Fruit fly (Drosophila melanogaster) whole organism, embryonic: ENCODE results near the gene elB.

Experiments used
- B-H1 ChIP-seq: fragments of 200-800 bp; sonication (Bioruptor generic); IDR thresholded peaks from 3 replicates; pipeline ENCODE4 v1.3.6; 2022; ENCODE audit warnings: missing biosample characterization, missing genetic modification characterization
- Bdp1 ChIP-seq: fragments of 200-800 bp; sonication (Bioruptor generic); optimal IDR thresholded peaks from 3 replicates; lab custom pipeline; 2016; ENCODE audit warnings: missing biosample characterization, missing genetic modification characterization
- Blimp-1 ChIP-seq: fragments of 200-800 bp; sonication (Bioruptor generic); optimal IDR thresholded peaks from 3 replicates; lab custom pipeline; 2018; ENCODE audit warnings: missing biosample characterization, missing genetic modification characterization, mild to moderate bottlenecking, moderate library complexity, missing genetic modification reagents
- CG11085 ChIP-seq: fragments of 200-800 bp; sonication (Bioruptor generic); IDR thresholded peaks from 2 replicates; pipeline ENCODE4 v1.3.6; 2022; ENCODE audit warnings: missing biosample characterization, missing genetic modification characterization
- CG11456 ChIP-seq: fragments of 200-800 bp; sonication (Bioruptor generic); IDR thresholded peaks from 3 replicates; pipeline ENCODE4 v1.3.6; 2022; ENCODE audit warnings: missing biosample characterization, missing genetic modification characterization
- CG12104 ChIP-seq: fragments of 200-800 bp; sonication (Bioruptor generic); optimal IDR thresholded peaks from 3 replicates; lab custom pipeline; 2016; ENCODE audit warnings: missing biosample characterization, missing genetic modification characterization
- CG1233 ChIP-seq: fragments of 200-800 bp; sonication (Bioruptor generic); optimal IDR thresholded peaks from 4 replicates; lab custom pipeline; 2018; ENCODE audit warnings: missing biosample characterization, mild to moderate bottlenecking, missing genetic modification characterization
- CG12942 ChIP-seq: fragments of 200-800 bp; sonication (Bioruptor generic); optimal IDR thresholded peaks from 3 replicates; lab custom pipeline; 2016; ENCODE audit warnings: missing biosample characterization, missing genetic modification characterization
- CG14014 ChIP-seq: fragments of 200-800 bp; sonication (Bioruptor generic); IDR thresholded peaks from 2 replicates; pipeline ENCODE4 v1.3.6; 2022; ENCODE audit warnings: missing biosample characterization, missing genetic modification characterization
- CG1529 ChIP-seq: fragments of 200-800 bp; sonication (Bioruptor generic); optimal IDR thresholded peaks from 3 replicates; lab custom pipeline; 2018; ENCODE audit warnings: missing biosample characterization, missing genetic modification characterization
- CG17359 ChIP-seq: fragments of 200-800 bp; sonication (Bioruptor generic); optimal IDR thresholded peaks from 3 replicates; lab custom pipeline; 2018; ENCODE audit warnings: missing biosample characterization, mild to moderate bottlenecking, missing genetic modification characterization, moderate library complexity
- CG18011 ChIP-seq: fragments of 200-800 bp; sonication (Bioruptor generic); optimal IDR thresholded peaks from 2 replicates; lab custom pipeline; 2017; ENCODE audit warnings: missing biosample characterization, missing genetic modification characterization, mild to moderate bottlenecking, moderate library complexity, missing genotype
- CG18599 ChIP-seq: fragments of 200-800 bp; sonication (Bioruptor generic); optimal IDR thresholded peaks from 3 replicates; lab custom pipeline; 2017; ENCODE audit warnings: missing biosample characterization, missing genetic modification characterization, mild to moderate bottlenecking, moderate library complexity, missing genetic modification reagents
- CG31388 ChIP-seq: fragments of 200-800 bp; sonication (Bioruptor generic); optimal IDR thresholded peaks from 2 replicates; lab custom pipeline; 2016; ENCODE audit warnings: missing biosample characterization, missing genetic modification characterization
- CG34224 ChIP-seq: fragments of 200-800 bp; sonication (Bioruptor generic); IDR thresholded peaks from 3 replicates; pipeline ENCODE4 v1.3.6; 2022; ENCODE audit warnings: missing biosample characterization, missing genetic modification characterization; ENCODE audit not compliant: partially characterized antibody
- CG4424 ChIP-seq: fragments of 200-800 bp; sonication (Bioruptor generic); optimal IDR thresholded peaks from 3 replicates; lab custom pipeline; 2016; ENCODE audit warnings: missing biosample characterization, missing genetic modification characterization
- CG5953 ChIP-seq: fragments of 200-800 bp; sonication (Bioruptor generic); IDR thresholded peaks from 2 replicates; pipeline ENCODE4 v1.3.6; 2022; ENCODE audit warnings: missing biosample characterization, missing genetic modification characterization
- CG7928 ChIP-seq: fragments of 200-800 bp; sonication (Bioruptor generic); optimal IDR thresholded peaks from 2 replicates; lab custom pipeline; 2017; ENCODE audit warnings: missing biosample characterization, mild to moderate bottlenecking, missing genetic modification characterization
- CG8281 ChIP-seq: fragments of 200-800 bp; sonication (Bioruptor generic); optimal IDR thresholded peaks from 2 replicates; lab custom pipeline; 2018; ENCODE audit warnings: missing biosample characterization, mild to moderate bottlenecking, missing genetic modification characterization, moderate library complexity
- CG8924 ChIP-seq: fragments of 200-800 bp; optimal IDR thresholded peaks from 3 replicates; lab custom pipeline; 2019; ENCODE audit warnings: missing biosample characterization, mild to moderate bottlenecking, missing genetic modification characterization, moderate library complexity
- Dfd ChIP-seq, 2 experiments: fragments of >200 bp; optimal IDR thresholded peaks; 2 replicates each; lab custom pipeline; 2017; ENCODE audit warnings: missing biosample characterization in 2 of 2, missing genetic modification characterization in 2 of 2
- Dip2 ChIP-seq: fragments of 200-800 bp; sonication (Bioruptor generic); IDR thresholded peaks from 2 replicates; pipeline ENCODE4 v1.3.6; 2022; ENCODE audit warnings: missing biosample characterization, missing genetic modification characterization
- Fer3 ChIP-seq: fragments of 200-800 bp; sonication (Bioruptor generic); optimal IDR thresholded peaks from 2 replicates; lab custom pipeline; 2018; ENCODE audit warnings: missing biosample characterization, mild to moderate bottlenecking, missing genetic modification characterization, moderate library complexity
- GATAe ChIP-seq: fragments of 200-800 bp; sonication (Bioruptor generic); conservative IDR thresholded peaks from 2 replicates; pipeline ENCODE4 v1.3.6; 2022; ENCODE audit warnings: missing biosample characterization, missing genetic modification characterization
- Gsc ChIP-seq: fragments of 200-800 bp; sonication (Bioruptor generic); IDR thresholded peaks from 2 replicates; pipeline ENCODE4 v1.3.6; 2022; ENCODE audit warnings: missing biosample characterization, missing genetic modification characterization
- H15 ChIP-seq: fragments of 200-800 bp; sonication (Bioruptor generic); IDR thresholded peaks from 3 replicates; pipeline ENCODE4 v1.3.6; 2022; ENCODE audit warnings: missing biosample characterization, missing genetic modification characterization
- Hr78 ChIP-seq, 2 experiments: fragments of 200-800 bp in 1 of 2; fragments of >200 bp in 1 of 2; sonication (Bioruptor generic) in 1 of 2; optimal IDR thresholded peaks; 2 replicates each; lab custom pipeline; 2017 to 2019; ENCODE audit warnings: missing biosample characterization in 2 of 2, missing genetic modification characterization in 2 of 2, mild to moderate bottlenecking in 1 of 2, moderate library complexity in 1 of 2
- Jarid2 ChIP-seq: fragments of 200-800 bp; sonication (Bioruptor generic); optimal IDR thresholded peaks from 3 replicates; lab custom pipeline; 2017; ENCODE audit warnings: mild to moderate bottlenecking, missing biosample characterization, missing genetic modification reagents, missing genetic modification characterization
- Rfx ChIP-seq: fragments of 200-800 bp; sonication (Bioruptor generic); IDR thresholded peaks from 2 replicates; pipeline ENCODE4 v1.3.6; 2022; ENCODE audit warnings: missing biosample characterization, missing genetic modification characterization
- Sox102F ChIP-seq: fragments of 200-800 bp; sonication (Bioruptor generic); optimal IDR thresholded peaks from 2 replicates; lab custom pipeline; 2018; ENCODE audit warnings: missing biosample characterization, mild to moderate bottlenecking, missing genetic modification characterization, moderate library complexity
- Trl ChIP-seq, 3 experiments: fragments of >200 bp in 2 of 3; fragments of 200-800 bp in 1 of 3; sonication (Bioruptor generic) in 1 of 3; optimal IDR thresholded peaks; 2 replicates in 1 of 3; 3 replicates in 2 of 3; lab custom pipeline; 2016 to 2017; ENCODE audit warnings: missing biosample characterization in 1 of 3, missing genetic modification characterization in 1 of 3
- bowl ChIP-seq: fragments of 200-800 bp; sonication (Bioruptor generic); IDR thresholded peaks from 2 replicates; pipeline ENCODE4 v1.3.6; 2022; ENCODE audit warnings: missing biosample characterization, missing genetic modification characterization
- crc ChIP-seq: fragments of 200-800 bp; sonication (Bioruptor generic); optimal IDR thresholded peaks from 2 replicates; lab custom pipeline; 2016; ENCODE audit warnings: missing biosample characterization, missing genetic modification characterization
- cwo ChIP-seq: fragments of 200-800 bp; sonication (Bioruptor generic); optimal IDR thresholded peaks from 3 replicates; lab custom pipeline; 2017; ENCODE audit warnings: missing biosample characterization, missing genetic modification characterization, mild to moderate bottlenecking, moderate library complexity, missing genetic modification reagents
- en ChIP-seq: fragments of 200-800 bp; sonication (Bioruptor generic); optimal IDR thresholded peaks from 2 replicates; lab custom pipeline; 2016; ENCODE audit warnings: missing biosample characterization, missing genetic modification characterization
- ewg ChIP-seq: fragments of 200-800 bp; sonication (Bioruptor generic); optimal IDR thresholded peaks from 3 replicates; lab custom pipeline; 2017; ENCODE audit warnings: mild to moderate bottlenecking, missing biosample characterization, missing genetic modification reagents, missing genetic modification characterization
- fd96Cb ChIP-seq: fragments of 200-800 bp; sonication (Bioruptor generic); optimal IDR thresholded peaks from 2 replicates; lab custom pipeline; 2018; ENCODE audit warnings: missing biosample characterization, mild to moderate bottlenecking, missing genetic modification characterization, moderate library complexity
- fru ChIP-seq: fragments of >200 bp; optimal IDR thresholded peaks from 2 replicates; lab custom pipeline; 2017
- gsb-n ChIP-seq: fragments of 200-800 bp; sonication (Bioruptor generic); optimal IDR thresholded peaks from 3 replicates; lab custom pipeline; 2018; ENCODE audit warnings: missing biosample characterization, mild to moderate bottlenecking, missing genetic modification characterization
- h ChIP-seq: fragments of >200 bp; optimal IDR thresholded peaks from 2 replicates; lab custom pipeline; 2017
- jigr1 ChIP-seq: fragments of 200-800 bp; sonication (Bioruptor generic); IDR thresholded peaks from 3 replicates; pipeline ENCODE4 v1.3.6; 2022; ENCODE audit warnings: missing biosample characterization, missing genetic modification characterization
- kah ChIP-seq: fragments of 200-800 bp; sonication (Bioruptor generic); optimal IDR thresholded peaks from 2 replicates; lab custom pipeline; 2018; ENCODE audit warnings: missing biosample characterization, mild to moderate bottlenecking, missing genetic modification characterization
- klu ChIP-seq: fragments of 200-800 bp; sonication (Bioruptor generic); IDR thresholded peaks from 2 replicates; pipeline ENCODE4 v1.3.6; 2022; ENCODE audit warnings: missing biosample characterization, missing genetic modification characterization
- lbe ChIP-seq: fragments of 200-800 bp; sonication (Bioruptor generic); optimal IDR thresholded peaks from 2 replicates; lab custom pipeline; 2016; ENCODE audit warnings: missing biosample characterization, mild to moderate bottlenecking, missing genetic modification characterization
- nom ChIP-seq: fragments of 200-800 bp; sonication (Bioruptor generic); optimal IDR thresholded peaks from 2 replicates; lab custom pipeline; 2017; ENCODE audit warnings: missing biosample characterization, missing genetic modification characterization, mild to moderate bottlenecking, moderate library complexity, missing genetic modification reagents
- pita ChIP-seq: fragments of 200-800 bp; sonication (Bioruptor generic); optimal IDR thresholded peaks from 2 replicates; lab custom pipeline; 2017; ENCODE audit warnings: missing biosample characterization, mild to moderate bottlenecking, missing genetic modification characterization
- scrt ChIP-seq: fragments of 200-800 bp; sonication (Bioruptor generic); optimal IDR thresholded peaks from 2 replicates; lab custom pipeline; 2018; ENCODE audit warnings: missing biosample characterization, mild to moderate bottlenecking, missing genetic modification characterization, moderate library complexity
- slbo ChIP-seq: fragments of 200-800 bp; sonication (Bioruptor generic); IDR thresholded peaks from 2 replicates; pipeline ENCODE4 v1.3.6; 2022; ENCODE audit warnings: missing biosample characterization, missing genetic modification characterization
- tin ChIP-seq: fragments of 200-800 bp; sonication (Bioruptor generic); optimal IDR thresholded peaks from 3 replicates; lab custom pipeline; 2016; ENCODE audit warnings: missing biosample characterization, missing genetic modification characterization
- trem ChIP-seq: fragments of 200-800 bp; optimal IDR thresholded peaks from 3 replicates; lab custom pipeline; 2019; ENCODE audit warnings: missing biosample characterization, mild to moderate bottlenecking, missing genetic modification characterization, moderate library complexity

Gene elB

dm6 chr2L:14361736-14362180, 47.6 kb downstream of the elB start, which contains the start of gene spel1:
Gene spel1, plus strand, starts transcription at chr2L:14362069.
- TF ChIP-seq nom (peak; percentile 36), Dip2 (no peak), CG4424 (GFP tag; lab: Kevin White, UChicago) (peak; percentile 81), crc (GFP tag; lab: Kevin White, UChicago) (no peak), CG7928 (GFP tag; lab: Kevin White, UChicago) (no peak), Blimp-1 (GFP tag; lab: Kevin White, UChicago) (peak; percentile 85), lbe (GFP tag; lab: Kevin White, UChicago) (no peak), gsb-n (tag; lab: Kevin White, UChicago) (peak; percentile 76), CG5953 (GFP tag; lab: Robert Waterston, UW) (peak; percentile 52), CG14014 (GFP tag; lab: Robert Waterston, UW) (peak; percentile 76; the same call in 1 of the 2 replicates), Sox102F (GFP tag; lab: Kevin White, UChicago) (peak; percentile 89), fru (lab: Kevin White, UChicago) (no peak), B-H1 (GFP tag; lab: Robert Waterston, UW) (peak; percentile 73; the same call in 2 of the 3 replicates), CG17359 (tag; lab: Kevin White, UChicago) (peak; percentile 85), cwo (GFP tag; lab: Kevin White, UChicago) (peak; percentile 53), Fer3 (tag; lab: Kevin White, UChicago) (peak; percentile 81), jigr1 (0 out of 3 replicates have a peak, but pooled peaks have one; percentile 11), CG8281 (peak; percentile 46), CG12104 (GFP tag; lab: Kevin White, UChicago) (peak; percentile 32), Gsc (GFP tag; lab: Robert Waterston, UW) (no peak), Dfd (GFP tag; optimal IDR thresholded peaks at IDR 0.05; lab: Kevin White, UChicago) (no peak), H15 (GFP tag; lab: Robert Waterston, UW) (peak; percentile 49; the same call in 1 of the 3 replicates), CG11456 (GFP tag; lab: Robert Waterston, UW) (peak; percentile 74; the same call in 2 of the 3 replicates), Jarid2 (GFP tag; lab: Kevin White, UChicago) (no peak), CG18011 (GFP tag; lab: Kevin White, UChicago) (peak; percentile 28), CG11085 (peak; percentile 72), CG1233 (no peak), Rfx (GFP tag; lab: Robert Waterston, UW) (peak; percentile 85), fd96Cb (peak; percentile 77), slbo (GFP tag; lab: Robert Waterston, UW) (peak; percentile 81), GATAe (GFP tag; lab: Robert Waterston, UW) (peak; percentile 36; the same call in 1 of the 2 replicates), kah (GFP tag; lab: Kevin White, UChicago) (peak; percentile 23), CG8924 (peak; percentile 86), tin (peak; percentile 67), pita (no peak), CG12942 (peak; percentile 51), CG31388 (GFP tag; lab: Kevin White, UChicago) (peak; percentile 22), scrt (peak; percentile 54), en (GFP tag; lab: Kevin White, UChicago) (no peak), Bdp1 (GFP tag; lab: Kevin White, UChicago) (no peak), trem (peak; percentile 78), h (lab: Kevin White, UChicago) (no peak), klu (GFP tag; lab: Robert Waterston, UW) (peak; percentile 54; the same call in 1 of the 2 replicates), CG18599 (peak; percentile 77), CG34224 (GFP tag; lab: Robert Waterston, UW) (no peak), Trl (optimal IDR thresholded peaks at IDR 0.05; lab: Kevin White, UChicago) (no peak), Trl (GFP tag; optimal IDR thresholded peaks at IDR 0.05; lab: Kevin White, UChicago) (peak; percentile 10), Hr78 (GFP tag; optimal IDR thresholded peaks at IDR 0.05; lab: Kevin White, UChicago) (peak in 1 of 2 experiments; percentile 34), ewg (GFP tag; lab: Kevin White, UChicago) (peak; percentile 34), CG1529 (peak; percentile 20), bowl (0 out of 2 replicates have a peak, but pooled peaks have one; percentile 36)
